Worm (Caenorhabditis elegans) whole organism, L4 larva: ENCODE results near the gene T26A5.2.

ENCODE experiments used
- D1046.2 ChIP-seq: fragments of 200-800 bp; sonication (Bioruptor generic); IDR thresholded peaks from 2 replicates; pipeline ENCODE4 v1.3.6; 2022; ENCODE audit warnings: missing genetic modification characterization, missing compliant biosample characterization
- F49E8.2 ChIP-seq: sonication (generic microtip); optimal IDR thresholded peaks from 2 replicates; lab custom pipeline; 2016; ENCODE audit warnings: missing compliant biosample characterization, mild to moderate bottlenecking, missing genetic modification characterization, borderline replicate concordance
- dmd-8 ChIP-seq: fragments of 200-800 bp; sonication (Bioruptor generic); IDR thresholded peaks from 2 replicates; pipeline ENCODE4 v1.3.6; 2022; ENCODE audit warnings: missing genetic modification characterization, missing compliant biosample characterization
- gei-8 ChIP-seq: fragments of 200-800 bp; sonication (Bioruptor generic); optimal IDR thresholded peaks from 2 replicates; lab custom pipeline; 2018; ENCODE audit warnings: mild to moderate bottlenecking, missing genetic modification characterization, missing compliant biosample characterization
- lsy-2 ChIP-seq, 2 experiments: fragments of 150-350 bp in 1 of 2; sonication (generic microtip) in 1 of 2; optimal IDR thresholded peaks; 2 replicates each; lab custom pipeline; 2014 to 2017; ENCODE audit warnings: missing biosample characterization in 2 of 2, missing genetic modification characterization in 2 of 2
- pha-4 ChIP-seq, 2 experiments: fragments of 150-350 bp in 1 of 2; fragments of 200-800 bp in 1 of 2; sonication (Bioruptor generic) in 1 of 2; IDR thresholded peaks in 1 of 2; optimal IDR thresholded peaks in 1 of 2; 2 replicates each; pipeline versions ENCODE4 v1.3.6 to Lab custom; 2014 to 2022; ENCODE audit warnings: missing genetic modification characterization in 2 of 2, missing genetic modification reagents in 2 of 2, missing biosample characterization in 1 of 2, missing compliant biosample characterization in 1 of 2
- snpc-4 ChIP-seq: fragments of 150-350 bp; optimal IDR thresholded peaks from 2 replicates; lab custom pipeline; 2014; ENCODE audit warnings: missing biosample characterization, missing genetic modification characterization
- spr-1 ChIP-seq: sonication (generic microtip); optimal IDR thresholded peaks from 2 replicates; lab custom pipeline; 2016; ENCODE audit warnings: mild to moderate bottlenecking, missing genetic modification characterization, missing compliant biosample characterization
- ztf-11 ChIP-seq: fragments of 150-350 bp; optimal IDR thresholded peaks from 2 replicates; lab custom pipeline; 2014; ENCODE audit warnings: missing biosample characterization, missing genetic modification characterization
- ztf-7 ChIP-seq: fragments of 150-350 bp; optimal IDR thresholded peaks from 2 replicates; lab custom pipeline; 2014; ENCODE audit warnings: missing biosample characterization, missing genetic modification characterization

DNA sequence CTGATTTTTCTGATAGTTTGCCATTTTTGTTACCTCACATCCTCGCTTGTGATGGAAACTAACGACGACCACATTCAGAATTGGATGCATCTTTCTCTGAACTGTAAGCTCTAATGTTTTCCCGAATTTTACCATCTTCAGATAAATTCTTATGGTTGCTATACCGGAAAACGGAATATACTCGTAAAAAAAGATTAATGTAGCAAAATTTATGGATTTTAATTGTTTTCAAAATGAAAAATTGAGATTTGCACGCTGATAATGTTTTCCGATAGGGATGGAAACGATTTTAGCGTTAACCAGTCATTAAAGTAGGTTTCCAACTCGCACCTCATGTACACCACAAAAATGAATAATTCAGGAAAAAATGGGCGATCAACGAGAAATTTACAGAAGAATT is 16.5 kb upstream of the T26A5.2 start, which contains the start of gene T26A5.6:
- TF ChIP-seq lsy-2 (tag; optimal IDR thresholded peaks at IDR 0.05; lab: Kevin White, UChicago) (no peak), ztf-11 (tag; lab: Kevin White, UChicago) (no peak), spr-1 (tag; lab: Kevin White, UChicago) (no peak), dmd-8 (no peak), F49E8.2 (no peak), pha-4 (GFP tag; IDR thresholded peaks at IDR 0.05; lab: Robert Waterston, UW) (no peak), pha-4 (tag; optimal IDR thresholded peaks at IDR 0.05; lab: Kevin White, UChicago) (no peak), snpc-4 (no peak), gei-8 (GFP tag; lab: Kevin White, UChicago) (no peak), D1046.2 (GFP tag; lab: Robert Waterston, UW) (no peak), ztf-7 (tag; lab: Kevin White, UChicago) (no peak)
